Worm (Caenorhabditis elegans): ENCODE data around the gene bath-27.

- TF ChIP-seq sea-1 (GFP tag; conservative IDR thresholded peaks at IDR 0.05) (no peak), pes-1 (GFP tag; IDR thresholded peaks at IDR 0.05) (no peak), ama-1 (optimal IDR thresholded peaks at IDR 0.05) (no peak), hnd-1 (tag; optimal IDR thresholded peaks at IDR 0.05) (no peak), tbx-37 (GFP tag; conservative IDR thresholded peaks at IDR 0.05) (no peak), B0310.2 (tag; optimal IDR thresholded peaks at IDR 0.05) (no peak), aly-1 (tag; optimal IDR thresholded peaks at IDR 0.05) (no peak), ceh-13 (GFP tag; optimal IDR thresholded peaks at IDR 0.05) (no peak), flt-1 (GFP tag; IDR thresholded peaks at IDR 0.05) (no peak), hmg-4 (GFP tag; optimal IDR thresholded peaks at IDR 0.05) (no peak), tra-4 (tag; optimal IDR thresholded peaks at IDR 0.05) (no peak), ceh-36 (tag; optimal IDR thresholded peaks at IDR 0.05) (no peak), scrt-1 (GFP tag; IDR thresholded peaks at IDR 0.05) (no peak)
Measured at ce11 chrII:3313442-3313841, 45.5 kb upstream of the bath-27 start, which contains the start of gene F39E9.6.
